Fruit fly (Drosophila melanogaster) S2 (cell line): ENCODE measurements around the gene FucTD.

Source experiments
- CG8478 ChIP-seq: fragments of >200 bp; optimal IDR thresholded peaks from 2 replicates; lab custom pipeline; 2018
- CTCF ChIP-seq, 2 experiments: fragments of >200 bp; optimal IDR thresholded peaks; 2 replicates each; lab custom pipeline; 2018

dm6 chr3L:1404549-1404948, 11.5 kb upstream of the FucTD start:
- TF ChIP-seq CG8478 (lab: Kevin White, UChicago) = no peak
- no peak for TF ChIP-seq CTCF (optimal IDR thresholded peaks at IDR 0.05; lab: Kevin White, UChicago)
